Fruit fly (Drosophila melanogaster) whole organism, prepupa: Measurements from ENCODE around the gene CG10713.

Experiments used
- CG3032 ChIP-seq: fragments of 200-800 bp; optimal IDR thresholded peaks from 2 replicates; lab custom pipeline; 2019; ENCODE audit warnings: missing biosample characterization, mild to moderate bottlenecking, missing genetic modification characterization, moderate library complexity
- CG6163 ChIP-seq: fragments of 200-800 bp; sonication (Bioruptor generic); IDR thresholded peaks from 3 replicates; pipeline ENCODE4 v1.3.6; 2022; ENCODE audit warnings: missing biosample characterization, missing genetic modification characterization
- Smox ChIP-seq: fragments of 200-800 bp; sonication (Bioruptor generic); optimal IDR thresholded peaks from 3 replicates; lab custom pipeline; 2016; ENCODE audit warnings: missing biosample characterization, missing genetic modification characterization

DNA sequence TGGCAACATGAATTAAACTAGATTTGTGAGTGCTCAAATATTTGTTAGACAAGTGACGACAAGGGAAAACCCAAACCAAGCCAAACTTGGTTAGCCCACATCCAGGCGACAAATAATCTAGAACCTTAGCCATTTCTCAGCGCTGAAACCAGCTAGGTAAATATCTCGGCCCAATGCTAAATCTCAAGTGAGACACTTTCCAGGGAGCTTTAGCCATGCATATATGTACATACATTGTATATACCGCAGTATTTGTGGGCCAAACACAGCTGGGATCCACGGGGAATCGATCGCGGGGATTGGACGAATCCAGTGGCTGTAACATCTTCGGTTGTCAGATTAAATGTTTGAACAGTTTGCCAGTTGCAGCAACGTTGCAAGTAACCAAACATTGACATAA is 37.4 kb downstream of the CG10713 start:
- TF ChIP-seq Smox (GFP tag; lab: Kevin White, UChicago) (no peak), CG3032 (tag; lab: Kevin White, UChicago) (no peak), CG6163 (GFP tag; lab: Robert Waterston, UW) (no peak)
